Worm (Caenorhabditis elegans) whole organism, midembryonic: Measurements from ENCODE around the gene epg-7.

Experiments used
- T22C8.4 ChIP-seq: fragments of 200-800 bp; sonication (Bioruptor generic); IDR thresholded peaks from 2 replicates; pipeline ENCODE4 v1.3.6; 2022; ENCODE audit warnings: missing genetic modification characterization, missing compliant biosample characterization
- cog-1 ChIP-seq: sonication (generic microtip); optimal IDR thresholded peaks from 2 replicates; lab custom pipeline; 2016; ENCODE audit warnings: missing genetic modification characterization, missing compliant biosample characterization
- flt-1 ChIP-seq: fragments of 200-800 bp; sonication (Bioruptor generic); IDR thresholded peaks from 2 replicates; pipeline ENCODE4 v1.3.6; 2022; ENCODE audit warnings: missing genetic modification characterization, missing compliant biosample characterization
- klf-2 ChIP-seq: fragments of 200-800 bp; sonication (Bioruptor generic); conservative IDR thresholded peaks from 2 replicates; pipeline ENCODE4 v1.3.6; 2022; ENCODE audit warnings: missing genetic modification reagents, missing genetic modification characterization, missing compliant biosample characterization
- med-1 ChIP-seq: sonication (generic microtip); optimal IDR thresholded peaks from 2 replicates; lab custom pipeline; 2017; ENCODE audit warnings: missing genetic modification characterization, mild to moderate bottlenecking, missing compliant biosample characterization, antibody characterized with exemption, missing genetic modification reagents; ENCODE audit not compliant: insufficient read depth
- ref-1 ChIP-seq: fragments of 200-800 bp; sonication (Bioruptor generic); conservative IDR thresholded peaks from 2 replicates; pipeline ENCODE4 v1.3.6; 2022; ENCODE audit warnings: missing genetic modification reagents, missing genetic modification characterization, missing compliant biosample characterization
- tab-1 ChIP-seq: fragments of 200-800 bp; sonication (Bioruptor generic); IDR thresholded peaks from 2 replicates; pipeline ENCODE4 v1.3.6; 2022; ENCODE audit warnings: missing genetic modification characterization, missing compliant biosample characterization
- ztf-23 ChIP-seq: fragments of 200-800 bp; sonication (Bioruptor generic); IDR thresholded peaks from 2 replicates; pipeline ENCODE4 v1.3.6; 2022; ENCODE audit warnings: missing genetic modification reagents, missing genetic modification characterization, missing compliant biosample characterization
- ztf-29 ChIP-seq: fragments of 200-800 bp; sonication (Bioruptor generic); IDR thresholded peaks from 2 replicates; pipeline ENCODE4 v1.3.6; 2022; ENCODE audit warnings: missing genetic modification reagents, missing genetic modification characterization, missing compliant biosample characterization

Gene epg-7

ce11 chrX:7334302-7334724 lies at the start of gene epg-7:
Gene epg-7, plus strand, starts transcription at chrX:7334714.
- no peak for TF ChIP-seq T22C8.4 (GFP tag; lab: Robert Waterston, UW)
- TF ChIP-seq tab-1: no peak
- TF ChIP-seq ztf-29: no peak
- TF ChIP-seq ref-1: no peak
- peak; percentile 73 for TF ChIP-seq cog-1 (tag; lab: Kevin White, UChicago)
- no peak for TF ChIP-seq klf-2 (GFP tag; lab: Robert Waterston, UW)
- TF ChIP-seq flt-1: no peak
- no peak for TF ChIP-seq med-1 (GFP tag; lab: Kevin White, UChicago)
- TF ChIP-seq ztf-23 (GFP tag; lab: Robert Waterston, UW): peak; percentile 59

- TF ChIP-seq T22C8.4 (GFP tag; lab: Robert Waterston, UW) (no peak), tab-1 (no peak), ztf-23 (GFP tag; lab: Robert Waterston, UW) (no peak), ref-1 (no peak), ztf-29 (no peak), med-1 (GFP tag; lab: Kevin White, UChicago) (no peak), klf-2 (GFP tag; lab: Robert Waterston, UW) (no peak), flt-1 (no peak), cog-1 (tag; lab: Kevin White, UChicago) (no peak)
Observed at ce11 chrX:7284724-7285184, 49.8 kb upstream of the epg-7 start.

- TF ChIP-seq ztf-23 (GFP tag; lab: Robert Waterston, UW): no peak
- no peak for TF ChIP-seq tab-1
- TF ChIP-seq med-1 (GFP tag; lab: Kevin White, UChicago): no peak
- TF ChIP-seq cog-1 (tag; lab: Kevin White, UChicago): no peak
- no peak for TF ChIP-seq T22C8.4 (GFP tag; lab: Robert Waterston, UW)
- no peak for TF ChIP-seq ref-1
- no peak for TF ChIP-seq klf-2 (GFP tag; lab: Robert Waterston, UW)
- no peak for TF ChIP-seq ztf-29
- TF ChIP-seq flt-1: no peak
Observed at ce11 chrX:7289565-7289964, 44.9 kb upstream of the epg-7 start.

ce11 chrX:7290859-7291628 lies 43.5 kb upstream of the epg-7 start:
- TF ChIP-seq ztf-23 (GFP tag; lab: Robert Waterston, UW) (no peak), flt-1 (no peak), med-1 (GFP tag; lab: Kevin White, UChicago) (no peak), ref-1 (no peak), tab-1 (no peak), cog-1 (tag; lab: Kevin White, UChicago) (no peak), ztf-29 (no peak), T22C8.4 (GFP tag; lab: Robert Waterston, UW) (no peak), klf-2 (GFP tag; lab: Robert Waterston, UW) (no peak)

ce11 chrX:7291810-7292209 lies 42.7 kb upstream of the epg-7 start, which contains the start of gene lron-7:
Gene lron-7, plus strand, starts transcription at chrX:7292132.
- TF ChIP-seq ref-1: no peak
- no peak for TF ChIP-seq klf-2 (GFP tag; lab: Robert Waterston, UW)
- no peak for TF ChIP-seq tab-1

ce11 chrX:7296310-7296709 lies 38.2 kb upstream of the epg-7 start:
- TF ChIP-seq klf-2 (GFP tag; lab: Robert Waterston, UW) (no peak), ref-1 (no peak), T22C8.4 (GFP tag; lab: Robert Waterston, UW) (no peak), cog-1 (tag; lab: Kevin White, UChicago) (no peak), tab-1 (no peak), med-1 (GFP tag; lab: Kevin White, UChicago) (no peak), ztf-29 (no peak)

- TF ChIP-seq flt-1: no peak
- TF ChIP-seq cog-1 (tag; lab: Kevin White, UChicago): no peak
- no peak for TF ChIP-seq ref-1
- no peak for TF ChIP-seq T22C8.4 (GFP tag; lab: Robert Waterston, UW)
- TF ChIP-seq med-1 (GFP tag; lab: Kevin White, UChicago): no peak
- TF ChIP-seq tab-1: no peak
- TF ChIP-seq ztf-29: no peak
- TF ChIP-seq ztf-23 (GFP tag; lab: Robert Waterston, UW): no peak
- no peak for TF ChIP-seq klf-2 (GFP tag; lab: Robert Waterston, UW)
Observed at ce11 chrX:7298652-7299051, 35.9 kb upstream of the epg-7 start, which contains the start of gene K03A1.4. Gene K03A1.4, minus strand, starts transcription at chrX:7298752.

- TF ChIP-seq cog-1 (tag; lab: Kevin White, UChicago) (no peak), tab-1 (no peak), flt-1 (no peak), ztf-23 (GFP tag; lab: Robert Waterston, UW) (no peak), ztf-29 (no peak), T22C8.4 (GFP tag; lab: Robert Waterston, UW) (no peak), ref-1 (no peak), klf-2 (GFP tag; lab: Robert Waterston, UW) (no peak), med-1 (GFP tag; lab: Kevin White, UChicago) (no peak)
Observed at ce11 chrX:7303115-7303514, 31.4 kb upstream of the epg-7 start.

- TF ChIP-seq ztf-23 (GFP tag; lab: Robert Waterston, UW): no peak
- no peak for TF ChIP-seq cog-1 (tag; lab: Kevin White, UChicago)
- no peak for TF ChIP-seq tab-1
- no peak for TF ChIP-seq T22C8.4 (GFP tag; lab: Robert Waterston, UW)
- no peak for TF ChIP-seq med-1 (GFP tag; lab: Kevin White, UChicago)
Observed at ce11 chrX:7305520-7306186, 28.9 kb upstream of the epg-7 start, which contains the start of gene sur-5. Gene sur-5, minus strand, starts transcription at chrX:7305570.
